Worm (Caenorhabditis elegans): ENCODE data around the gene F35B3.4.

Gene F35B3.4

ce11 chrX:17054121-17054520, 33.4 kb upstream of the F35B3.4 start (continued):
- no peak for TF ChIP-seq sup-37 (GFP tag; optimal IDR thresholded peaks at IDR 0.05)
- no peak for TF ChIP-seq xbp-1 (tag; optimal IDR thresholded peaks at IDR 0.05)
- TF ChIP-seq mdl-1 (tag; optimal IDR thresholded peaks at IDR 0.05), result peak in 1 of 2 experiments; percentile 21
- peak; percentile 7 for TF ChIP-seq tbx-2 (tag; optimal IDR thresholded peaks at IDR 0.05)
- TF ChIP-seq nhr-19 (GFP tag; conservative IDR thresholded peaks at IDR 0.05), result 0 out of 2 replicates have a peak, but pooled peaks have one; percentile 14
- TF ChIP-seq nhr-90 (tag; optimal IDR thresholded peaks at IDR 0.05; ENCODE audit: poor library complexity), result peak; percentile 43

- no peak for TF ChIP-seq egl-13 (tag; optimal IDR thresholded peaks at IDR 0.05)
- no peak for TF ChIP-seq efl-3 (GFP tag; optimal IDR thresholded peaks at IDR 0.05)
- no peak for TF ChIP-seq C04F5.9 (tag; optimal IDR thresholded peaks at IDR 0.05)
- TF ChIP-seq isw-1 (GFP tag; IDR thresholded peaks at IDR 0.05), result no peak
- no peak for TF ChIP-seq unc-62 (GFP tag; optimal IDR thresholded peaks at IDR 0.05)
- TF ChIP-seq zip-4 (GFP tag; optimal IDR thresholded peaks at IDR 0.05), result no peak
- TF ChIP-seq sup-37 (GFP tag; optimal IDR thresholded peaks at IDR 0.05), result no peak
- no peak for TF ChIP-seq ama-1 (optimal IDR thresholded peaks at IDR 0.05)
- TF ChIP-seq egl-27 (tag; optimal IDR thresholded peaks at IDR 0.05), result no peak
- no peak for TF ChIP-seq fkh-8 (tag; optimal IDR thresholded peaks at IDR 0.05)
- TF ChIP-seq lin-14 (GFP tag; optimal IDR thresholded peaks at IDR 0.05), result no peak
- no peak for TF ChIP-seq elt-2 (tag; optimal IDR thresholded peaks at IDR 0.05)
- no peak for TF ChIP-seq nhr-47 (tag; optimal IDR thresholded peaks at IDR 0.05)
- TF ChIP-seq ztf-4 (tag; optimal IDR thresholded peaks at IDR 0.05), result no peak
- no peak for TF ChIP-seq nhr-90 (tag; optimal IDR thresholded peaks at IDR 0.05; ENCODE audit: poor library complexity)
- no peak for TF ChIP-seq hlh-17 (GFP tag; optimal IDR thresholded peaks at IDR 0.05; ENCODE audit: borderline replicate concordance)
- TF ChIP-seq mdl-1 (tag; optimal IDR thresholded peaks at IDR 0.05), result no peak
- TF ChIP-seq nhr-71 (tag; optimal IDR thresholded peaks at IDR 0.05), result no peak
Measured at ce11 chrX:17045529-17045928, 24.8 kb upstream of the F35B3.4 start, which contains the start of gene C30G4.2. Gene C30G4.2 (minus strand): TSS chrX:17045629.

ce11 chrX:17042946-17043345, 22.2 kb upstream of the F35B3.4 start, which contains the start of gene F35B3.7:
Gene F35B3.7 (minus strand): TSS chrX:17043078.
- no peak for TF ChIP-seq unc-86 (tag; optimal IDR thresholded peaks at IDR 0.05)
- peak; percentile 45 for TF ChIP-seq snu-23 (GFP tag; optimal IDR thresholded peaks at IDR 0.05)
- TF ChIP-seq nhr-19 (GFP tag; conservative IDR thresholded peaks at IDR 0.05), result peak; percentile 18; the same call in 1 of the 2 replicates
- TF ChIP-seq mdl-1 (tag; optimal IDR thresholded peaks at IDR 0.05), result peak in 1 of 2 experiments; percentile 65
- no peak for TF ChIP-seq mab-9 (GFP tag; IDR thresholded peaks at IDR 0.05)
- no peak for TF ChIP-seq ceh-8 (GFP tag; optimal IDR thresholded peaks at IDR 0.05)
- no peak for TF ChIP-seq isw-1 (GFP tag; IDR thresholded peaks at IDR 0.05)
- no peak for TF ChIP-seq mef-2 (tag; optimal IDR thresholded peaks at IDR 0.05)
- TF ChIP-seq efl-1 (optimal IDR thresholded peaks at IDR 0.05), result no peak
- no peak for TF ChIP-seq efl-1 (GFP tag; optimal IDR thresholded peaks at IDR 0.05 in 1 of 2)
- TF ChIP-seq unc-98 (GFP tag; IDR thresholded peaks at IDR 0.05), result no peak
- TF ChIP-seq lin-14 (GFP tag; optimal IDR thresholded peaks at IDR 0.05), result peak; percentile 86
- TF ChIP-seq nhr-28 (tag; optimal IDR thresholded peaks at IDR 0.05), result no peak
- TF ChIP-seq lsy-2 (tag; optimal IDR thresholded peaks at IDR 0.05), result peak in 1 of 2 experiments; percentile 46
- peak; percentile 47 for TF ChIP-seq rnt-1 (tag; optimal IDR thresholded peaks at IDR 0.05)
- TF ChIP-seq lir-3 (tag; optimal IDR thresholded peaks at IDR 0.05; ENCODE audit: poor library complexity), result no peak
- TF ChIP-seq nhr-71 (tag; optimal IDR thresholded peaks at IDR 0.05), result peak; percentile 79
- TF ChIP-seq nhr-20 (tag; optimal IDR thresholded peaks at IDR 0.05), result peak; percentile 49
- TF ChIP-seq mep-1 (tag; optimal IDR thresholded peaks at IDR 0.05), result peak; percentile 8
- TF ChIP-seq aha-1 (tag; optimal IDR thresholded peaks at IDR 0.05), result no peak
- TF ChIP-seq nhr-77 (tag; optimal IDR thresholded peaks at IDR 0.05), result no peak
- peak; percentile 74 for TF ChIP-seq dsc-1 (tag; optimal IDR thresholded peaks at IDR 0.05)
